Worm (Caenorhabditis elegans) whole organism, L2 larva: ENCODE data around the gene pha-1.
"Not testable (repeated sequence)": the region's sequence is repeated elsewhere in the genome, so short reads cannot be mapped to it uniquely, and the experiment has no call there.

Experiments
- C34F6.9 ChIP-seq: fragments of 150-350 bp; optimal IDR thresholded peaks from 2 replicates; lab custom pipeline; 2014; ENCODE audit warnings: missing biosample characterization, missing genetic modification characterization
- F13H6.1 ChIP-seq: sonication (generic microtip); optimal IDR thresholded peaks from 2 replicates; lab custom pipeline; 2016; ENCODE audit warnings: missing genetic modification characterization, missing compliant biosample characterization
- R02D3.7 ChIP-seq: fragments of 150-350 bp; optimal IDR thresholded peaks from 2 replicates; lab custom pipeline; 2014; ENCODE audit warnings: missing biosample characterization, missing genetic modification characterization
- Y55F3AM.14 ChIP-seq: fragments of 200-800 bp; sonication (Bioruptor generic); optimal IDR thresholded peaks from 2 replicates; lab custom pipeline; 2018; ENCODE audit warnings: mild to moderate bottlenecking, missing genetic modification characterization, missing compliant biosample characterization
- ZK546.5 ChIP-seq: sonication (generic microtip); optimal IDR thresholded peaks from 2 replicates; lab custom pipeline; 2017; ENCODE audit warnings: missing biosample characterization, missing genetic modification characterization
- alr-1 ChIP-seq: fragments of 150-350 bp; optimal IDR thresholded peaks from 2 replicates; lab custom pipeline; 2014; ENCODE audit warnings: missing biosample characterization, missing genetic modification characterization
- aly-2 ChIP-seq: fragments of 150-350 bp; optimal IDR thresholded peaks from 2 replicates; lab custom pipeline; 2014; ENCODE audit warnings: missing biosample characterization, missing genetic modification characterization
- ama-1 ChIP-seq: fragments of 150-350 bp; optimal IDR thresholded peaks from 2 replicates; lab custom pipeline; 2018; ENCODE audit warnings: inconsistent platforms
- blmp-1 ChIP-seq: sonication (generic microtip); optimal IDR thresholded peaks from 2 replicates; lab custom pipeline; 2017; ENCODE audit warnings: missing genetic modification characterization, mild to moderate bottlenecking, missing compliant biosample characterization, antibody characterized with exemption, moderate library complexity; ENCODE audit not compliant: insufficient read depth
- ceh-16 ChIP-seq: fragments of 150-350 bp; optimal IDR thresholded peaks from 2 replicates; lab custom pipeline; 2014; ENCODE audit warnings: missing biosample characterization, missing genetic modification characterization
- ceh-82 ChIP-seq: fragments of 150-350 bp; optimal IDR thresholded peaks from 2 replicates; lab custom pipeline; 2014; ENCODE audit warnings: missing biosample characterization, missing genetic modification characterization
- crh-2 ChIP-seq: sonication (generic microtip); optimal IDR thresholded peaks from 2 replicates; lab custom pipeline; 2017; ENCODE audit warnings: missing biosample characterization, missing genetic modification characterization
- dmd-4 ChIP-seq: sonication (generic microtip); optimal IDR thresholded peaks from 2 replicates; lab custom pipeline; 2017; ENCODE audit warnings: missing biosample characterization, missing genetic modification characterization
- elt-1 ChIP-seq: fragments of 150-350 bp; optimal IDR thresholded peaks from 2 replicates; lab custom pipeline; 2014; ENCODE audit warnings: missing biosample characterization, missing genetic modification characterization
- elt-3 ChIP-seq: sonication (generic microtip); optimal IDR thresholded peaks from 2 replicates; lab custom pipeline; 2017; ENCODE audit warnings: missing biosample characterization, missing genetic modification characterization
- fos-1 ChIP-seq: fragments of 150-350 bp; optimal IDR thresholded peaks from 2 replicates; lab custom pipeline; 2014; ENCODE audit warnings: missing biosample characterization, missing genetic modification characterization
- gmeb-1 ChIP-seq: fragments of 150-350 bp; optimal IDR thresholded peaks from 2 replicates; lab custom pipeline; 2014; ENCODE audit warnings: missing biosample characterization, missing genetic modification characterization
- lin-11 ChIP-seq: fragments of 150-350 bp; sonication (generic microtip); optimal IDR thresholded peaks from 2 replicates; lab custom pipeline; 2014; ENCODE audit warnings: missing biosample characterization, missing genetic modification characterization, inconsistent platforms, mixed read lengths
- lin-39 ChIP-seq: fragments of 150-350 bp; optimal IDR thresholded peaks from 2 replicates; lab custom pipeline; 2014; ENCODE audit warnings: missing biosample characterization, missing genetic modification reagents, missing genetic modification characterization
- lsy-2 ChIP-seq, 2 experiments: fragments of 150-350 bp in 1 of 2; sonication (generic microtip) in 1 of 2; optimal IDR thresholded peaks; 2 replicates each; lab custom pipeline; 2014 to 2017; ENCODE audit warnings: missing biosample characterization in 2 of 2, missing genetic modification characterization in 2 of 2
- mbf-1 ChIP-seq: sonication (generic microtip); optimal IDR thresholded peaks from 2 replicates; lab custom pipeline; 2017; ENCODE audit warnings: missing biosample characterization, missing genetic modification characterization
- mdl-1 ChIP-seq, 2 experiments: fragments of 150-350 bp in 1 of 2; sonication (generic microtip) in 1 of 2; optimal IDR thresholded peaks; 2 replicates each; lab custom pipeline; 2017; ENCODE audit warnings: missing biosample characterization in 2 of 2, missing genetic modification characterization in 2 of 2
- nhr-11 ChIP-seq: fragments of 150-350 bp; optimal IDR thresholded peaks from 2 replicates; lab custom pipeline; 2014; ENCODE audit warnings: missing biosample characterization, missing genetic modification characterization
- nhr-12 ChIP-seq: fragments of 150-350 bp; optimal IDR thresholded peaks from 2 replicates; lab custom pipeline; 2014; ENCODE audit warnings: missing biosample characterization, missing genetic modification characterization
- nhr-129 ChIP-seq: fragments of 150-350 bp; optimal IDR thresholded peaks from 2 replicates; lab custom pipeline; 2014; ENCODE audit warnings: missing biosample characterization, missing genetic modification characterization
- nhr-21 ChIP-seq: fragments of 150-350 bp; optimal IDR thresholded peaks from 2 replicates; lab custom pipeline; 2014; ENCODE audit warnings: missing biosample characterization, missing genetic modification characterization
- nhr-23 ChIP-seq: fragments of 150-350 bp; optimal IDR thresholded peaks from 2 replicates; lab custom pipeline; 2014; ENCODE audit warnings: missing biosample characterization, missing genetic modification reagents, missing genetic modification characterization
- nhr-237 ChIP-seq: fragments of 150-350 bp; optimal IDR thresholded peaks from 2 replicates; lab custom pipeline; 2014; ENCODE audit warnings: missing biosample characterization, missing genetic modification characterization
- nhr-6 ChIP-seq: fragments of 150-350 bp; optimal IDR thresholded peaks from 2 replicates; lab custom pipeline; 2014; ENCODE audit warnings: missing biosample characterization, missing genetic modification characterization
- peb-1 ChIP-seq: fragments of 150-350 bp; optimal IDR thresholded peaks from 2 replicates; lab custom pipeline; 2014; ENCODE audit warnings: missing biosample characterization, missing genetic modification characterization
- sem-4 ChIP-seq: fragments of 150-350 bp; optimal IDR thresholded peaks from 2 replicates; lab custom pipeline; 2014; ENCODE audit warnings: missing biosample characterization, missing genetic modification reagents, missing genetic modification characterization
- skn-1 ChIP-seq: sonication (generic microtip); optimal IDR thresholded peaks from 2 replicates; lab custom pipeline; 2017; ENCODE audit warnings: missing biosample characterization, missing genetic modification characterization
- sma-3 ChIP-seq: sonication (generic microtip); optimal IDR thresholded peaks from 2 replicates; lab custom pipeline; 2016; ENCODE audit warnings: missing genetic modification reagents, missing genetic modification characterization, missing compliant biosample characterization
- snpc-4 ChIP-seq: fragments of 150-350 bp; optimal IDR thresholded peaks from 2 replicates; lab custom pipeline; 2014; ENCODE audit warnings: missing biosample characterization, missing genetic modification characterization
- unc-39 ChIP-seq: fragments of 150-350 bp; optimal IDR thresholded peaks from 2 replicates; lab custom pipeline; 2014; ENCODE audit warnings: missing biosample characterization, missing genetic modification characterization
- unc-55 ChIP-seq: fragments of 150-350 bp; sonication (generic microtip); optimal IDR thresholded peaks from 3 replicates; lab custom pipeline; 2014; ENCODE audit warnings: missing biosample characterization, missing genetic modification reagents, missing genetic modification characterization
- unc-62 ChIP-seq: fragments of 150-350 bp; optimal IDR thresholded peaks from 2 replicates; lab custom pipeline; 2014; ENCODE audit warnings: missing biosample characterization, missing genetic modification reagents, missing genetic modification characterization
- zag-1 ChIP-seq: fragments of 150-350 bp; optimal IDR thresholded peaks from 2 replicates; lab custom pipeline; 2014; ENCODE audit warnings: missing biosample characterization, missing genetic modification characterization
- ztf-11 ChIP-seq: sonication (generic microtip); optimal IDR thresholded peaks from 2 replicates; lab custom pipeline; 2017; ENCODE audit warnings: missing biosample characterization, missing genetic modification characterization

pha-1 gene

DNA sequence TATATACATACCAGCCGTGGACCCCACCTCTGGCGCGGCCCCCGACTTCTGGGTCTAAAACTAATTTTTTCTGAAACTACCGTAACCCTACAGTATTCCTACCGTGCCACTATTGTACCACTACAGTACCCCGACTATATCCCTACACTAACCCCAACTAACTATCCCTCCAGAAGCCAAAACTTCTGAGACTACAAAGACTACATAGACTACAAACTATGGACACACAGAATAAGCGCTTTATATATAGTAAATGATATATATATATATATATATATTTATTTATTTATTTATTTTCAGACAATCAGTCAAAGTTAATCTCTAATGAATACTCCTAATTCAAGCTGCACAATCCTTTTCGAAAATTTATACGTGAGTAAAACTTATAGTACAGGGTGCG lies at the start of gene pha-1:
TSS of gene pha-1 (plus strand) at position 301 of the 400 bp plus-strand sequence.
- not testable (repeated sequence) for TF ChIP-seq unc-62; ama-1; mdl-1 (tag; optimal IDR thresholded peaks at IDR 0.05; lab: Kevin White, UChicago)

DNA sequence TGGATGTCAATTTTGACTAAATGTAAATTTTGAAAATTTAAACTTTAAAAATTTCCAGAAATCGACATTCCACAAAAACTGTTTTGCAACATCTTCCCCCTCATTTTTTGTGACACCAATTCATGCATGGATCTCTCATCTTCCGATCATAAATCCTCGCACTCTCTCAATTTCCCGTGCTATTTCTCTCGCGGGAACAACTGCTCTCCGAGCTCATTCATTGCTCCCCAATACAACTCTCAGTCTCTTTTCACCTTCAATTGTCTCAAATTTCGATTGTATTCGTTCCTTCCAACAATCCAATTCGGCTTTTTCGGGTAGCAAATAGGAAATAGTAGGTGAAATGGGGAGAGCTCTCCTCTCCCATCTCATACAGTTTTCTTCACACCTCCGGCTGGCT lies 49.0 kb upstream of the pha-1 start:
- TF ChIP-seq ceh-16 (tag; lab: Kevin White, UChicago) (no peak), C34F6.9 (tag; lab: Kevin White, UChicago) (no peak), unc-39 (tag; lab: Kevin White, UChicago) (no peak), nhr-11 (tag; lab: Kevin White, UChicago) (no peak), unc-62 (no peak), nhr-21 (no peak), lsy-2 (tag; optimal IDR thresholded peaks at IDR 0.05; lab: Kevin White, UChicago) (no peak), nhr-12 (no peak)

ce11 chrIII:11083993-11084392 lies 47.6 kb upstream of the pha-1 start:
- peak; percentile 31 for TF ChIP-seq fos-1
- no peak for TF ChIP-seq ZK546.5 (tag; lab: Kevin White, UChicago)

DNA sequence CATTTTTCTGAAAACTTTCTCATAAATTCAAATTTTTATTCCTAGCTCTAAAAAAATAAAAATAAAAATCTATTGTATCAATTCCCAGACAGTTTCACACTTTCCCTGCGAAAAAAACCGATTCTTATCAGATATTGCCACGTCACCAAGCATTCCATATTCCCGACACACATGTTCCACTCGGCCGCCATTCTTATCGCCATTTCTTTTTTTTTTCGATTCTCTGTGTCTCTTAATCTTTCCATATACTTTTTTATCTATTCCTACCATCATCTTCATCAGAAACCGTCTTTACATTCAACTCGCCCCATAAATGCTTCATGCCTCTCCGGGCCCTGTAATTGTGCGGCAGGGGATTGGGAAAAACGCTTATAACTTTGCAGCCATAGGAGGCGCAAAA lies 44.1 kb upstream of the pha-1 start:
- TF ChIP-seq nhr-12 (no peak), elt-1 (tag; lab: Kevin White, UChicago) (no peak), alr-1 (no peak), crh-2 (peak; percentile 94), ztf-11 (no peak), zag-1 (tag; lab: Kevin White, UChicago) (no peak), lin-11 (no peak), blmp-1 (tag; lab: Kevin White, UChicago) (peak; percentile 27), F13H6.1 (tag; lab: Kevin White, UChicago) (peak; percentile 2), Y55F3AM.14 (GFP tag; lab: Kevin White, UChicago) (no peak), sma-3 (GFP tag; lab: Kevin White, UChicago) (no peak), lsy-2 (tag; optimal IDR thresholded peaks at IDR 0.05; lab: Kevin White, UChicago) (no peak), fos-1 (peak; percentile 82), ceh-16 (tag; lab: Kevin White, UChicago) (no peak)

- TF ChIP-seq nhr-23 (tag; lab: Kevin White, UChicago) (no peak), peb-1 (tag; lab: Kevin White, UChicago) (no peak), ZK546.5 (tag; lab: Kevin White, UChicago) (no peak), sma-3 (GFP tag; lab: Kevin White, UChicago) (no peak), nhr-11 (tag; lab: Kevin White, UChicago) (no peak), unc-55 (GFP tag; lab: Kevin White, UChicago) (no peak), ztf-11 (no peak), ama-1 (no peak), fos-1 (no peak), skn-1 (tag; lab: Kevin White, UChicago) (no peak), dmd-4 (tag; lab: Kevin White, UChicago) (no peak), nhr-237 (tag; lab: Kevin White, UChicago) (no peak), mbf-1 (tag; lab: Kevin White, UChicago) (no peak), lsy-2 (tag; optimal IDR thresholded peaks at IDR 0.05; lab: Kevin White, UChicago) (no peak), crh-2 (no peak)
Measured at ce11 chrIII:11088187-11088586, 43.4 kb upstream of the pha-1 start, which contains the start of gene W09D6.5. Gene W09D6.5, plus strand, starts transcription at chrIII:11088487.

DNA sequence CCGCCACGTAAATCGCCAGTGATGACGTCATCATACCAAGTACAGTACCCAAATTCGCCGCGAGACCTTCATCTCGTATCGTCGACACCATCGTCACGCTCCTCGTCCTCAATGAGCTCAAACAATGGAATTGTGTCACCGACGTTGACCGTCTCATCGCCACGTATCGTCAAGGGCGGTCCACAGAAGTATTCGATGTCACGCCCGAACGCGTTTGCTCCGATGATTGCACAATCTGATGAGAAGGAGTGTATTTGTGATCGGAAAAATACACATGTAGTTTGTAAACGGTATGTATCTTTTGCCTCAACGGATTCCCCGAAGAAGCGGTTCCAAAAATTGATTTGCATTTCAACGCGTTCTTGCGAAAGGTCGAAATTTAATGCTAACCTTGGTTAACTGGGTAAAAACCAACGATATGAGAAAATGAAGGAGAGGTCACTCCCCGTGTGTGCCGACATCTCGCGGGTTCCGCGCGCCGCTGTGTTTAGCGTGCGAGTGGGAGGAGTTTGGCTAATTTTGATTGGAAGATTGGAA lies 41.4 kb upstream of the pha-1 start:
- peak; percentile 10 for TF ChIP-seq fos-1
- no peak for TF ChIP-seq ztf-11
- TF ChIP-seq sma-3 (GFP tag; lab: Kevin White, UChicago), result peak; percentile 65
- TF ChIP-seq nhr-237 (tag; lab: Kevin White, UChicago), result no peak
- no peak for TF ChIP-seq ceh-82 (tag; lab: Kevin White, UChicago)
- no peak for TF ChIP-seq ZK546.5 (tag; lab: Kevin White, UChicago)
- TF ChIP-seq lin-11, result no peak
- peak; percentile 77 for TF ChIP-seq nhr-21
- peak; percentile 2 for TF ChIP-seq unc-55 (GFP tag; lab: Kevin White, UChicago)
- TF ChIP-seq alr-1, result no peak
- no peak for TF ChIP-seq nhr-129 (tag; lab: Kevin White, UChicago)
- peak; percentile 97 for TF ChIP-seq snpc-4 (tag; lab: Kevin White, UChicago)
- TF ChIP-seq ama-1, result peak; percentile 98
- TF ChIP-seq zag-1 (tag; lab: Kevin White, UChicago), result no peak
- TF ChIP-seq sem-4 (tag; lab: Kevin White, UChicago), result no peak
- no peak for TF ChIP-seq Y55F3AM.14 (GFP tag; lab: Kevin White, UChicago)
- TF ChIP-seq mdl-1 (tag; optimal IDR thresholded peaks at IDR 0.05; lab: Kevin White, UChicago), result no peak
- no peak for TF ChIP-seq unc-39 (tag; lab: Kevin White, UChicago)
- TF ChIP-seq dmd-4 (tag; lab: Kevin White, UChicago), result no peak
- no peak for TF ChIP-seq nhr-11 (tag; lab: Kevin White, UChicago)
- no peak for TF ChIP-seq unc-62
- TF ChIP-seq elt-3, result no peak
- peak; percentile 62 for TF ChIP-seq crh-2
- no peak for TF ChIP-seq skn-1 (tag; lab: Kevin White, UChicago)
- no peak for TF ChIP-seq aly-2 (tag; lab: Kevin White, UChicago)
- no peak for TF ChIP-seq F13H6.1 (tag; lab: Kevin White, UChicago)
- TF ChIP-seq nhr-6 (tag; lab: Kevin White, UChicago), result no peak
- no peak for TF ChIP-seq R02D3.7 (tag; lab: Kevin White, UChicago)
- no peak for TF ChIP-seq lin-39 (tag; lab: Kevin White, UChicago)
- TF ChIP-seq peb-1 (tag; lab: Kevin White, UChicago), result no peak
- TF ChIP-seq mbf-1 (tag; lab: Kevin White, UChicago), result no peak
- TF ChIP-seq gmeb-1 (tag; lab: Kevin White, UChicago), result peak; percentile 16
- peak; percentile 51 for TF ChIP-seq ceh-16 (tag; lab: Kevin White, UChicago)
